Worm (Caenorhabditis elegans) whole organism, L4 larva: ENCODE data around the gene C02F5.5.
A peak's percentile ranks its signal among the peaks of the same experiment; 100 is the strongest.

Experiments used
- F37D6.2 ChIP-seq: sonication (generic microtip); optimal IDR thresholded peaks from 2 replicates; lab custom pipeline; 2016; ENCODE audit warnings: mild to moderate bottlenecking, missing genetic modification characterization, missing compliant biosample characterization
- F44E2.7 ChIP-seq: fragments of 200-800 bp; sonication (Bioruptor generic); IDR thresholded peaks from 2 replicates; pipeline ENCODE4 v2.1.2; 2022; ENCODE audit warnings: missing genetic modification characterization, missing compliant biosample characterization
- Y105C5A.15 ChIP-seq: fragments of 200-800 bp; sonication (Bioruptor generic); IDR thresholded peaks from 2 replicates; pipeline ENCODE4 v1.3.6; 2022; ENCODE audit warnings: missing genetic modification characterization, missing compliant biosample characterization
- Y48G9A.11 ChIP-seq: fragments of 200-800 bp; sonication (Bioruptor generic); IDR thresholded peaks from 2 replicates; pipeline ENCODE4 v1.3.6; 2022; ENCODE audit warnings: missing genetic modification reagents, missing genetic modification characterization, missing compliant biosample characterization
- Y5F2A.4 ChIP-seq: fragments of 200-800 bp; sonication (Bioruptor generic); optimal IDR thresholded peaks from 2 replicates; lab custom pipeline; 2018; ENCODE audit warnings: mild to moderate bottlenecking, missing genetic modification characterization, missing compliant biosample characterization
- Y75B8A.6 ChIP-seq: fragments of 200-800 bp; sonication (Bioruptor generic); IDR thresholded peaks from 2 replicates; pipeline ENCODE4 v1.3.6; 2022; ENCODE audit warnings: missing genetic modification reagents, missing genetic modification characterization, missing compliant biosample characterization
- ZK337.2 ChIP-seq: fragments of 200-800 bp; sonication (Bioruptor generic); IDR thresholded peaks from 2 replicates; pipeline ENCODE4 v1.3.6; 2022; ENCODE audit warnings: missing genetic modification reagents, missing genetic modification characterization, missing compliant biosample characterization
- attf-4 ChIP-seq: sonication (generic microtip); optimal IDR thresholded peaks from 3 replicates; lab custom pipeline; 2017; ENCODE audit warnings: missing biosample characterization, missing genetic modification characterization
- ceh-28 ChIP-seq: fragments of 150-350 bp; optimal IDR thresholded peaks from 2 replicates; lab custom pipeline; 2014; ENCODE audit warnings: missing biosample characterization, missing genetic modification reagents, missing genetic modification characterization
- ceh-44 ChIP-seq: fragments of 200-800 bp; sonication (Bioruptor generic); IDR thresholded peaks from 2 replicates; pipeline ENCODE4 v1.3.6; 2022; ENCODE audit warnings: missing genetic modification reagents, missing genetic modification characterization, missing compliant biosample characterization
- ceh-62 ChIP-seq: sonication (generic microtip); optimal IDR thresholded peaks from 2 replicates; lab custom pipeline; 2017; ENCODE audit warnings: missing biosample characterization, missing genetic modification characterization
- cey-2 ChIP-seq: sonication (generic microtip); optimal IDR thresholded peaks from 3 replicates; lab custom pipeline; 2017; ENCODE audit warnings: missing genetic modification characterization, mild to moderate bottlenecking, missing compliant biosample characterization, antibody characterized with exemption, borderline replicate concordance; ENCODE audit not compliant: insufficient read depth
- daf-16 ChIP-seq, 3 experiments: sonication (generic microtip); optimal IDR thresholded peaks; 2 replicates each; lab custom pipeline; 2016 to 2017; ENCODE audit warnings: missing genetic modification characterization in 3 of 3, missing genetic modification reagents in 3 of 3, mild to moderate bottlenecking in 2 of 3, missing compliant biosample characterization in 2 of 3, missing biosample characterization in 1 of 3, moderate library complexity in 1 of 3
- daf-19 ChIP-seq: fragments of 200-800 bp; sonication (Bioruptor generic); conservative IDR thresholded peaks from 2 replicates; pipeline ENCODE4 v1.3.6; 2022; ENCODE audit warnings: missing genetic modification characterization, missing compliant biosample characterization
- dpl-1 ChIP-seq: fragments of 150-350 bp; optimal IDR thresholded peaks from 2 replicates; lab custom pipeline; 2014; ENCODE audit warnings: missing biosample characterization, missing genetic modification reagents, missing genetic modification characterization
- egl-27 ChIP-seq: sonication (generic microtip); optimal IDR thresholded peaks from 3 replicates; lab custom pipeline; 2017; ENCODE audit warnings: missing biosample characterization, missing genetic modification reagents, missing genetic modification characterization
- fos-1 ChIP-seq: fragments of 150-350 bp; optimal IDR thresholded peaks from 2 replicates; lab custom pipeline; 2014; ENCODE audit warnings: missing biosample characterization, missing genetic modification characterization
- hif-1 ChIP-seq, 2 experiments: sonication (generic microtip); optimal IDR thresholded peaks; 2 replicates each; lab custom pipeline; 2016 to 2017; ENCODE audit warnings: missing compliant biosample characterization in 2 of 2, missing genetic modification characterization in 2 of 2, missing genetic modification reagents in 2 of 2, missing genotype in 2 of 2, mild to moderate bottlenecking in 1 of 2
- hmg-1.1 ChIP-seq: fragments of 200-800 bp; sonication (Bioruptor generic); IDR thresholded peaks from 2 replicates; pipeline ENCODE4 v1.3.6; 2022; ENCODE audit warnings: missing genetic modification reagents, missing genetic modification characterization, missing compliant biosample characterization
- lin-13 ChIP-seq: fragments of 150-350 bp; optimal IDR thresholded peaks from 2 replicates; lab custom pipeline; 2014; ENCODE audit warnings: missing biosample characterization, missing genetic modification reagents, missing genetic modification characterization
- lin-15B ChIP-seq: fragments of 150-350 bp; sonication (generic microtip); optimal IDR thresholded peaks from 3 replicates; lab custom pipeline; 2014; ENCODE audit warnings: missing biosample characterization, missing genetic modification characterization
- lin-29 ChIP-seq: fragments of 200-800 bp; sonication (Bioruptor generic); IDR thresholded peaks from 2 replicates; pipeline ENCODE4 v1.3.6; 2022; ENCODE audit warnings: missing genetic modification reagents, missing genetic modification characterization, missing compliant biosample characterization
- lin-38 ChIP-seq: fragments of 200-800 bp; sonication (Bioruptor generic); IDR thresholded peaks from 2 replicates; pipeline ENCODE4 v1.3.6; 2022; ENCODE audit warnings: missing genetic modification reagents, missing genetic modification characterization, missing compliant biosample characterization
- lsy-2 ChIP-seq, 2 experiments: fragments of 150-350 bp in 1 of 2; sonication (generic microtip) in 1 of 2; optimal IDR thresholded peaks; 2 replicates each; lab custom pipeline; 2014 to 2017; ENCODE audit warnings: missing biosample characterization in 2 of 2, missing genetic modification characterization in 2 of 2
- madf-9 ChIP-seq: fragments of 200-800 bp; sonication (Bioruptor generic); conservative IDR thresholded peaks from 2 replicates; pipeline ENCODE4 v1.3.6; 2022; ENCODE audit warnings: missing genetic modification reagents, missing genetic modification characterization, missing compliant biosample characterization
- mdt-29 ChIP-seq: fragments of 200-800 bp; sonication (Bioruptor generic); IDR thresholded peaks from 2 replicates; pipeline ENCODE4 v1.3.6; 2022; ENCODE audit warnings: missing genetic modification reagents, missing genetic modification characterization, missing compliant biosample characterization
- nhr-10 ChIP-seq: fragments of 150-350 bp; optimal IDR thresholded peaks from 2 replicates; lab custom pipeline; 2014; ENCODE audit warnings: missing biosample characterization, missing genetic modification characterization
- nhr-111 ChIP-seq: fragments of 200-800 bp; sonication (Bioruptor generic); optimal IDR thresholded peaks from 2 replicates; lab custom pipeline; 2018; ENCODE audit warnings: mild to moderate bottlenecking, missing genetic modification characterization, missing compliant biosample characterization
- nhr-237 ChIP-seq: sonication (generic microtip); optimal IDR thresholded peaks from 2 replicates; lab custom pipeline; 2017; ENCODE audit warnings: missing biosample characterization, missing genetic modification characterization
- nhr-25 ChIP-seq: sonication (generic microtip); optimal IDR thresholded peaks from 2 replicates; lab custom pipeline; 2017; ENCODE audit warnings: missing genetic modification characterization, mild to moderate bottlenecking, missing compliant biosample characterization, antibody characterized with exemption, moderate library complexity, borderline replicate concordance; ENCODE audit not compliant: insufficient read depth
- nhr-42 ChIP-seq: fragments of 200-800 bp; sonication (Bioruptor generic); IDR thresholded peaks from 2 replicates; pipeline ENCODE4 v1.3.6; 2022; ENCODE audit warnings: missing genetic modification characterization, missing compliant biosample characterization
- nhr-77 ChIP-seq: fragments of 150-350 bp; optimal IDR thresholded peaks from 2 replicates; lab custom pipeline; 2014; ENCODE audit warnings: missing biosample characterization, missing genetic modification characterization
- pha-4 ChIP-seq, 2 experiments: fragments of 150-350 bp in 1 of 2; fragments of 200-800 bp in 1 of 2; sonication (Bioruptor generic) in 1 of 2; IDR thresholded peaks in 1 of 2; optimal IDR thresholded peaks in 1 of 2; 2 replicates each; pipeline versions ENCODE4 v1.3.6 to Lab custom; 2014 to 2022; ENCODE audit warnings: missing genetic modification characterization in 2 of 2, missing genetic modification reagents in 2 of 2, missing biosample characterization in 1 of 2, missing compliant biosample characterization in 1 of 2
- saeg-2 ChIP-seq: fragments of 200-800 bp; sonication (Bioruptor generic); IDR thresholded peaks from 2 replicates; pipeline ENCODE4 v1.3.6; 2022; ENCODE audit warnings: missing genetic modification reagents, missing genetic modification characterization, missing compliant biosample characterization
- skn-1 ChIP-seq: fragments of 150-350 bp; optimal IDR thresholded peaks from 2 replicates; lab custom pipeline; 2014; ENCODE audit warnings: missing biosample characterization, missing genetic modification characterization
- snpc-4 ChIP-seq: fragments of 150-350 bp; optimal IDR thresholded peaks from 2 replicates; lab custom pipeline; 2014; ENCODE audit warnings: missing biosample characterization, missing genetic modification characterization
- spr-3 ChIP-seq: fragments of 200-800 bp; sonication (Bioruptor generic); optimal IDR thresholded peaks from 2 replicates; lab custom pipeline; 2018; ENCODE audit warnings: mild to moderate bottlenecking, missing genetic modification characterization, missing compliant biosample characterization
- tag-97 ChIP-seq: fragments of 200-800 bp; sonication (Bioruptor generic); IDR thresholded peaks from 2 replicates; pipeline ENCODE4 v1.3.6; 2022; ENCODE audit warnings: missing genetic modification characterization, missing compliant biosample characterization
- vab-7 ChIP-seq: fragments of 200-800 bp; sonication (Bioruptor generic); IDR thresholded peaks from 2 replicates; pipeline ENCODE4 v1.3.6; 2022; ENCODE audit warnings: missing genetic modification reagents, missing genetic modification characterization, missing compliant biosample characterization
- zag-1 ChIP-seq: fragments of 150-350 bp; optimal IDR thresholded peaks from 2 replicates; lab custom pipeline; 2014; ENCODE audit warnings: missing biosample characterization, missing genetic modification characterization
- zfp-2 ChIP-seq: sonication (generic microtip); optimal IDR thresholded peaks from 2 replicates; lab custom pipeline; 2016; ENCODE audit warnings: mild to moderate bottlenecking, missing genetic modification characterization, missing compliant biosample characterization
- zip-11 ChIP-seq: fragments of 200-800 bp; sonication (Bioruptor generic); IDR thresholded peaks from 2 replicates; pipeline ENCODE4 v1.3.6; 2022; ENCODE audit warnings: missing genetic modification characterization, missing compliant biosample characterization
- ztf-7 ChIP-seq: fragments of 150-350 bp; optimal IDR thresholded peaks from 2 replicates; lab custom pipeline; 2014; ENCODE audit warnings: missing biosample characterization, missing genetic modification characterization

The C02F5.5 gene

ce11 chrIII:8250007-8250683 is 14.2 kb downstream of the C02F5.5 start, which contains the start of gene knl-1 (continued):
- TF ChIP-seq dpl-1 (GFP tag; lab: Kevin White, UChicago) (peak; percentile 75), cey-2 (tag; lab: Kevin White, UChicago) (no peak), lin-29 (no peak), ceh-62 (no peak), attf-4 (no peak), vab-7 (GFP tag; lab: Robert Waterston, UW) (peak; percentile 34; the same call in 1 of the 2 replicates), madf-9 (GFP tag; lab: Robert Waterston, UW) (no peak), nhr-42 (no peak), skn-1 (tag; lab: Kevin White, UChicago) (no peak), F37D6.2 (tag; lab: Kevin White, UChicago) (no peak), nhr-111 (no peak), lin-13 (GFP tag; lab: Kevin White, UChicago) (peak; percentile 69), pha-4 (GFP tag; IDR thresholded peaks at IDR 0.05; lab: Robert Waterston, UW) (no peak), pha-4 (tag; optimal IDR thresholded peaks at IDR 0.05; lab: Kevin White, UChicago) (peak; percentile 85), snpc-4 (tag; lab: Kevin White, UChicago) (no peak), saeg-2 (GFP tag; lab: Robert Waterston, UW) (no peak), Y75B8A.6 (GFP tag; lab: Robert Waterston, UW) (no peak), zag-1 (tag; lab: Kevin White, UChicago) (no peak), lin-15B (tag; lab: Kevin White, UChicago) (no peak), ZK337.2 (no peak), lsy-2 (tag; optimal IDR thresholded peaks at IDR 0.05; lab: Kevin White, UChicago) (no peak), fos-1 (no peak), hif-1 (tag; optimal IDR thresholded peaks at IDR 0.05; lab: Kevin White, UChicago) (peak in 1 of 2 experiments; percentile 69), nhr-77 (tag; lab: Kevin White, UChicago) (peak; percentile 14), zfp-2 (no peak), hmg-1.1 (GFP tag; lab: Robert Waterston, UW) (no peak), lin-38 (GFP tag; lab: Robert Waterston, UW) (peak; percentile 94), spr-3 (GFP tag; lab: Kevin White, UChicago) (no peak), ztf-7 (no peak), ceh-44 (GFP tag; lab: Robert Waterston, UW) (no peak), daf-16 (GFP tag; optimal IDR thresholded peaks at IDR 0.05; lab: Kevin White, UChicago) (no peak), daf-16 (tag; optimal IDR thresholded peaks at IDR 0.05; lab: Kevin White, UChicago) (no peak), Y5F2A.4 (GFP tag; lab: Kevin White, UChicago) (no peak), Y48G9A.11 (peak; percentile 48; the same call in 1 of the 2 replicates), zip-11 (no peak), daf-19 (GFP tag; lab: Robert Waterston, UW) (no peak), nhr-25 (tag; lab: Kevin White, UChicago) (peak; percentile 19)

- TF ChIP-seq nhr-10 (tag; lab: Kevin White, UChicago) (no peak), lsy-2 (tag; optimal IDR thresholded peaks at IDR 0.05; lab: Kevin White, UChicago) (no peak), F44E2.7 (GFP tag; lab: Robert Waterston, UW) (no peak), hmg-1.1 (GFP tag; lab: Robert Waterston, UW) (no peak), lin-13 (GFP tag; lab: Kevin White, UChicago) (no peak), egl-27 (tag; lab: Kevin White, UChicago) (no peak), Y105C5A.15 (GFP tag; lab: Robert Waterston, UW) (no peak), tag-97 (GFP tag; lab: Robert Waterston, UW) (no peak), lin-15B (tag; lab: Kevin White, UChicago) (no peak), mdt-29 (GFP tag; lab: Robert Waterston, UW) (no peak), ceh-28 (tag; lab: Kevin White, UChicago) (no peak), nhr-237 (tag; lab: Kevin White, UChicago) (no peak)
Measured at ce11 chrIII:8254938-8255337, 19.0 kb downstream of the C02F5.5 start, which contains the start of gene F09G8.5. F09G8.5 (plus strand) TSS chrIII:8254975.
